Worm (Caenorhabditis elegans): ENCODE measurements around the gene B0001.2.

B0001.2 gene

ce11 chrIV:12156642-12157233 is 6.0 kb upstream of the B0001.2 start, which contains the start of gene eri-12:
eri-12 (plus strand) TSS chrIV:12156838.
- no peak for TF ChIP-seq tlf-1 (GFP tag; optimal IDR thresholded peaks at IDR 0.05)
- no peak for TF ChIP-seq nfya-1 (tag; optimal IDR thresholded peaks at IDR 0.05; ENCODE audit: borderline replicate concordance, insufficient read depth)
- no peak for TF ChIP-seq hlh-26 (GFP tag; conservative IDR thresholded peaks at IDR 0.05)
- TF ChIP-seq dox-1 (GFP tag; IDR thresholded peaks at IDR 0.05): no peak
- TF ChIP-seq chd-7 (tag; optimal IDR thresholded peaks at IDR 0.05): no peak
- TF ChIP-seq D2030.7 (GFP tag; IDR thresholded peaks at IDR 0.05): no peak
- no peak for TF ChIP-seq B0261.1 (tag; optimal IDR thresholded peaks at IDR 0.05)
- no peak for TF ChIP-seq B0035.1 (tag; optimal IDR thresholded peaks at IDR 0.05)
- no peak for TF ChIP-seq mes-4 (tag; optimal IDR thresholded peaks at IDR 0.05)
- TF ChIP-seq gei-17 (GFP tag; optimal IDR thresholded peaks at IDR 0.05): no peak
- no peak for TF ChIP-seq snpc-1.3 (tag; optimal IDR thresholded peaks at IDR 0.05; ENCODE audit: insufficient read depth)
- no peak for TF ChIP-seq unc-130 (GFP tag; optimal IDR thresholded peaks at IDR 0.05)
- no peak for TF ChIP-seq akir-1 (GFP tag; optimal IDR thresholded peaks at IDR 0.05)
- no peak for TF ChIP-seq hmg-1.2 (GFP tag; IDR thresholded peaks at IDR 0.05)
- TF ChIP-seq snpc-3.4 (tag; optimal IDR thresholded peaks at IDR 0.05): no peak
- TF ChIP-seq hlh-12 (tag; optimal IDR thresholded peaks at IDR 0.05): no peak
- TF ChIP-seq F23B12.7 (tag; optimal IDR thresholded peaks at IDR 0.05; ENCODE audit: insufficient read depth): no peak
- TF ChIP-seq lir-1 (GFP tag; conservative IDR thresholded peaks at IDR 0.05): no peak

DNA sequence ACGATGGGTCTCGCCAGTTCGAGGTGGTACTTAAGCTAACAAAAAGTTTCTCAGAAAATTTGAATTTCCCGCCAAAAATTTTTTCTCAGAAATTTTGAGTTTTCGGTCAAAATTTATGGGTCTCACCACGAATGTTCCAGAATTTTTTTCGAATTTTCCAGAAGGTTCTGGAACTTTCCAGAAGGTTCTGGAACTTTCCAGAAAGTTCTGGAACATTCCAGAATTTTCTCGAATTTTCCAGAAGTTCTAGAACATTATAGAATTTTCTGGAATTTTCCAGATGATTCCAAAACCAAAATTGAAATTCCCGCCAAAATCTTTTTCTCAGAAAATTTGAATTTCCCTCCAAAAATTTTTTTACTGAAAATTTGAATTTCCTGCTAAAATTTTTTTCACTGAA is 5.0 kb upstream of the B0001.2 start:
- TF ChIP-seq ceh-40 (GFP tag; IDR thresholded peaks at IDR 0.05) (0 out of 2 replicates have a peak, but pooled peaks have one; percentile 30), madf-6 (GFP tag; IDR thresholded peaks at IDR 0.05) (peak; percentile 68), pbrm-1 (GFP tag; IDR thresholded peaks at IDR 0.05) (peak; percentile 39; the same call in 1 of the 2 replicates), ekl-4 (GFP tag; IDR thresholded peaks at IDR 0.05) (peak; percentile 64; the same call in 1 of the 2 replicates), Y67H2A.10 (GFP tag; conservative IDR thresholded peaks at IDR 0.05) (peak; percentile 64; the same call in 1 of the 2 replicates), cebp-2 (GFP tag; IDR thresholded peaks at IDR 0.05) (peak; percentile 71; the same call in 1 of the 2 replicates), dox-1 (GFP tag; IDR thresholded peaks at IDR 0.05) (peak; percentile 84), aptf-3 (GFP tag; IDR thresholded peaks at IDR 0.05) (0 out of 2 replicates have a peak, but pooled peaks have one; percentile 64), hsf-1 (GFP tag; IDR thresholded peaks at IDR 0.05) (peak; percentile 98)

DNA sequence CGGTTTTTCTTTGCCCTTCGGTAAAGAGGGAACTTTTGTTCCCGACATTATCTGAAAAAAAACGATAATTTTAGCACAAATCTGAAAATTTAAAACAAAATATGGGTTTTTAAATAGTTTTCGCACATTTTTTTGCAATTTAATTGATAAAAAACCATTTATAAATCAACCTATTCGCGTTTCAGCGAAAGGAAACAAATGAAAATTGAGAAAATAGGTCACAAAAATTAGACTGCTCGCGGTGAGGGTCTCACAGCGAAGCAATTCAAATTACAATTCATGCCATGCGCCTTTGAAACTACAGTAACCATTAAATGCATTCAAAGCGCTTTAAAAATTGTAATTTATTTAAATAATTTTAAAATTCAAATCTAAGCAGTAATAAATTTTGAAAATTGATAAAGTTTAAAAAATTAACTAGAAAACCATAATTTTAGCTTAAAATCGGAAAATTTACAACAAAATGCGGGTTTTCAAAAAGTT is 3.5 kb upstream of the B0001.2 start, which contains the start of gene B0001.7:
B0001.7 (minus strand) TSS at position 51 of the 483 bp plus-strand sequence.
- TF ChIP-seq ekl-4 (GFP tag; IDR thresholded peaks at IDR 0.05) (no peak), efl-1 (GFP tag; optimal IDR thresholded peaks at IDR 0.05) (peak; percentile 69), F33H1.4 (GFP tag; IDR thresholded peaks at IDR 0.05) (peak; percentile 86), ceh-91 (GFP tag; IDR thresholded peaks at IDR 0.05) (peak; percentile 65; the same call in 1 of the 2 replicates), tbp1 (GFP tag; optimal IDR thresholded peaks at IDR 0.05) (peak; percentile 22), mcd-1 (GFP tag; IDR thresholded peaks at IDR 0.05) (no peak), snpc-4 (GFP tag; optimal IDR thresholded peaks at IDR 0.05) (no peak), snpc-4 (tag; optimal IDR thresholded peaks at IDR 0.05) (peak in 1 of 4 experiments; percentile 36), F49E8.2 (tag; optimal IDR thresholded peaks at IDR 0.05; ENCODE audit: insufficient read depth) (no peak), snpc-3.4 (tag; optimal IDR thresholded peaks at IDR 0.05) (no peak), madf-8 (GFP tag; conservative IDR thresholded peaks at IDR 0.05) (peak; percentile 76), madf-6 (GFP tag; IDR thresholded peaks at IDR 0.05) (peak; percentile 88), xnd-1 (tag; optimal IDR thresholded peaks at IDR 0.05) (peak; percentile 83), lsl-1 (GFP tag; optimal IDR thresholded peaks at IDR 0.05) (peak; percentile 90), lin-54 (GFP tag; optimal IDR thresholded peaks at IDR 0.05) (peak; percentile 66), D2030.7 (GFP tag; IDR thresholded peaks at IDR 0.05) (peak; percentile 46; the same call in 1 of the 2 replicates)

All from whole organism, young adult.